Worm (Caenorhabditis elegans) whole organism, young adult: ENCODE measurements around the gene fkh-4.

Experiments
- B0019.2 ChIP-seq: fragments of 200-800 bp; sonication (Bioruptor generic); conservative IDR thresholded peaks from 2 replicates; pipeline ENCODE4 v1.3.6; 2022; ENCODE audit warnings: missing genetic modification reagents, missing genetic modification characterization, missing compliant biosample characterization
- B0035.1 ChIP-seq: sonication (generic microtip); optimal IDR thresholded peaks from 2 replicates; lab custom pipeline; 2016; ENCODE audit warnings: missing genetic modification characterization, mild to moderate bottlenecking, missing compliant biosample characterization, missing genotype, missing genetic modification reagents
- C06A6.2 ChIP-seq: fragments of 200-800 bp; sonication (Bioruptor generic); conservative IDR thresholded peaks from 2 replicates; pipeline ENCODE4 v1.3.6; 2022; ENCODE audit warnings: missing genetic modification characterization, missing compliant biosample characterization
- Y56A3A.18 ChIP-seq: fragments of 200-800 bp; sonication (Bioruptor generic); IDR thresholded peaks from 2 replicates; pipeline ENCODE4 v1.3.6; 2022; ENCODE audit warnings: missing genetic modification reagents, missing genetic modification characterization, missing compliant biosample characterization
- ZK185.1 ChIP-seq: sonication (generic microtip); optimal IDR thresholded peaks from 2 replicates; lab custom pipeline; 2016; ENCODE audit warnings: mild to moderate bottlenecking, missing genetic modification characterization, missing compliant biosample characterization; ENCODE audit not compliant: poor library complexity, severe bottlenecking
- attf-3 ChIP-seq: fragments of 200-800 bp; sonication (Bioruptor generic); conservative IDR thresholded peaks from 2 replicates; pipeline ENCODE4 v1.3.6; 2022; ENCODE audit warnings: missing genetic modification reagents, missing genetic modification characterization, missing compliant biosample characterization
- attf-6 ChIP-seq: fragments of 200-800 bp; sonication (Bioruptor generic); IDR thresholded peaks from 2 replicates; pipeline ENCODE4 v1.3.6; 2022; ENCODE audit warnings: missing genetic modification reagents, missing genetic modification characterization, missing compliant biosample characterization
- ceh-91 ChIP-seq: fragments of 200-800 bp; sonication (Bioruptor generic); IDR thresholded peaks from 2 replicates; pipeline ENCODE4 v1.3.6; 2022; ENCODE audit warnings: missing genetic modification reagents, missing genetic modification characterization, missing compliant biosample characterization
- efl-1 ChIP-seq: fragments of 150-350 bp; optimal IDR thresholded peaks from 2 replicates; lab custom pipeline; 2014; ENCODE audit warnings: missing biosample characterization, missing genetic modification reagents, missing genetic modification characterization
- egrh-3 ChIP-seq: fragments of 200-800 bp; sonication (Bioruptor generic); IDR thresholded peaks from 2 replicates; pipeline ENCODE4 v1.3.6; 2022; ENCODE audit warnings: missing genetic modification reagents, missing genetic modification characterization, missing compliant biosample characterization
- lag-1 ChIP-seq: fragments of 200-800 bp; sonication (Bioruptor generic); IDR thresholded peaks from 2 replicates; pipeline ENCODE4 v1.3.6; 2022; ENCODE audit warnings: missing genetic modification reagents, missing genetic modification characterization, missing compliant biosample characterization
- lin-54 ChIP-seq: fragments of 200-800 bp; sonication (Bioruptor generic); optimal IDR thresholded peaks from 2 replicates; lab custom pipeline; 2018; ENCODE audit warnings: mild to moderate bottlenecking, missing genetic modification characterization, missing compliant biosample characterization
- madf-10 ChIP-seq: sonication (generic microtip); optimal IDR thresholded peaks from 2 replicates; lab custom pipeline; 2016; ENCODE audit warnings: mild to moderate bottlenecking, missing genetic modification characterization, missing compliant biosample characterization
- madf-8 ChIP-seq: fragments of 200-800 bp; sonication (Bioruptor generic); conservative IDR thresholded peaks from 2 replicates; pipeline ENCODE4 v1.3.6; 2022; ENCODE audit warnings: missing genetic modification reagents, missing genetic modification characterization, missing compliant biosample characterization
- mxl-1 ChIP-seq: sonication (generic microtip); optimal IDR thresholded peaks from 2 replicates; lab custom pipeline; 2016; ENCODE audit warnings: missing genetic modification characterization, missing compliant biosample characterization
- pbrm-1 ChIP-seq: fragments of 200-800 bp; sonication (Bioruptor generic); IDR thresholded peaks from 2 replicates; pipeline ENCODE4 v1.3.6; 2022; ENCODE audit warnings: missing genetic modification reagents, missing genetic modification characterization, missing compliant biosample characterization
- rec-8 ChIP-seq, 2 experiments: sonication (generic microtip); optimal IDR thresholded peaks; 2 replicates each; lab custom pipeline; 2016; ENCODE audit warnings: mild to moderate bottlenecking in 2 of 2, missing genetic modification characterization in 2 of 2, missing genetic modification reagents in 2 of 2, missing genotype in 2 of 2, missing biosample characterization in 1 of 2, missing compliant biosample characterization in 1 of 2, moderate library complexity in 1 of 2
- repo-1 ChIP-seq: sonication (generic microtip); optimal IDR thresholded peaks from 2 replicates; lab custom pipeline; 2017; ENCODE audit warnings: mild to moderate bottlenecking, missing genetic modification characterization, missing compliant biosample characterization
- rpc-1 ChIP-seq, 2 experiments: fragments of 150-350 bp in 1 of 2; sonication (generic microtip) in 1 of 2; optimal IDR thresholded peaks; 2 replicates each; lab custom pipeline; 2014 to 2018; ENCODE audit warnings: missing biosample characterization in 1 of 2, missing genetic modification characterization in 1 of 2, missing genetic modification reagents in 1 of 2, missing genotype in 1 of 2
- sea-2 ChIP-seq: fragments of 200-800 bp; sonication (Bioruptor generic); IDR thresholded peaks from 2 replicates; pipeline ENCODE4 v1.3.6; 2022; ENCODE audit warnings: missing genetic modification characterization, missing compliant biosample characterization
- snpc-1.1 ChIP-seq: sonication (generic microtip); optimal IDR thresholded peaks from 2 replicates; lab custom pipeline; 2017; ENCODE audit warnings: missing genetic modification characterization, mild to moderate bottlenecking, missing compliant biosample characterization, antibody characterized with exemption, moderate library complexity, missing genotype, missing genetic modification reagents; ENCODE audit not compliant: insufficient read depth
- snpc-1.3 ChIP-seq: sonication (generic microtip); optimal IDR thresholded peaks from 2 replicates; lab custom pipeline; 2017; ENCODE audit warnings: missing genetic modification characterization, mild to moderate bottlenecking, missing compliant biosample characterization, antibody characterized with exemption, moderate library complexity, missing genotype, missing genetic modification reagents; ENCODE audit not compliant: insufficient read depth
- somi-1 ChIP-seq: fragments of 200-800 bp; sonication (Bioruptor generic); optimal IDR thresholded peaks from 2 replicates; lab custom pipeline; 2018; ENCODE audit warnings: mild to moderate bottlenecking, missing genetic modification characterization, missing compliant biosample characterization
- tbx-9 ChIP-seq: sonication (generic microtip); optimal IDR thresholded peaks from 2 replicates; lab custom pipeline; 2016; ENCODE audit warnings: borderline replicate concordance, missing genetic modification characterization, inconsistent platforms, missing compliant biosample characterization
- tlf-1 ChIP-seq: fragments of 200-800 bp; sonication (Bioruptor generic); optimal IDR thresholded peaks from 2 replicates; lab custom pipeline; 2018; ENCODE audit warnings: mild to moderate bottlenecking, missing genetic modification characterization, missing compliant biosample characterization
- zfh-2 ChIP-seq: fragments of 200-800 bp; sonication (Bioruptor generic); conservative IDR thresholded peaks from 2 replicates; pipeline ENCODE4 v1.3.6; 2022; ENCODE audit warnings: missing genetic modification reagents, missing genetic modification characterization, missing compliant biosample characterization
- zim-3 ChIP-seq: sonication (generic microtip); optimal IDR thresholded peaks from 2 replicates; lab custom pipeline; 2017; ENCODE audit warnings: mild to moderate bottlenecking, missing genetic modification characterization, moderate library complexity, missing compliant biosample characterization
- ztf-28 ChIP-seq: fragments of 200-800 bp; sonication (Bioruptor generic); IDR thresholded peaks from 2 replicates; pipeline ENCODE4 v1.3.6; 2022; ENCODE audit warnings: missing genetic modification reagents, missing genetic modification characterization, missing compliant biosample characterization

fkh-4 gene

DNA sequence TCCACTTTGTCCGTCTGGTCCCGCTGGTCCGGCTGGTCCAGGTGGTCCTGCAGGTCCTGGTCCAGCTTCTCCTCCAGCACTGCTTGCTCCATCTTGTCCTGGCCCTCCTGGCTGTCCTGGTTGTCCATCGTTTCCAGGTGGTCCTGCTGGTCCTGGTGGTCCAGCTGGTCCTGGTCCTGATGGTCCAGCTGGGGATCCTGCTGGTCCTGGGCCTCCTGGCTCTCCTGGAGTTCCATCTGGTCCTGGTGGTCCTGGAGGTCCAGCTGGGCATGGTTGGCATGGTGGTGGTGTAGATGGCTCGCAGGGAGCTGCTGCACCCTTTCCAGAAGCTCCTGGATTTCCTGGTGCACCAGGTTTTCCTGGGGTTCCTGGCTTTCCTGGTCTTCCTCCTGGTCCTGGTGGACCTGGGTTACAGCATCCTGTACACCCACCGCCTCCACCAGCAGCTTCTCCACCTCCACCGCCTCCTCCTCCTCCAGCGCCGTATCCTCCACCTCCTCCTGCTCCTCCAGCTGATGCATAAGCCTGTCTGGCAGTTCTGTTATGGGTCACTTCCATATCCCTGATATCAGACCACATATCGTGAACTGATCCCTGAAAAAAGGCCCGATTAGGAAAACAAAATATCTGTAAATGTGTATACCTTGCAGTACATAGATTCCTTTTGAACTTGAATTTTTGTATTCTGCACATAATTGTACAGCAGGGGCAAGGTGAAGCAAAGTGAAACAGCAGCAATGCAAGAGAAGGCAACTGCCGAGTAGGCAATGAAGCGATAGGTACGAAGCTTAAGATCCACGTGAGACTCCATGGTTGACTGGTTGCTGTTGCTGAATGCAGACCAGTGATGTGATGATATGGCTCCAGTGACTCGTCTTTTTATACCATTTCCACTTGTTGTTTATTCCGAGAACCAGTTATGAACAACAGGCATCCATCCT, 38.5 kb upstream of the fkh-4 start, which contains the start of gene col-183:
col-183 (minus strand) TSS at position 839 of the 941 bp plus-strand sequence.
- no peak for TF ChIP-seq ceh-91 (GFP tag; lab: Robert Waterston, UW)
- TF ChIP-seq egrh-3 (GFP tag; lab: Robert Waterston, UW), result peak; percentile 92
- TF ChIP-seq zfh-2, result peak; percentile 91

DNA sequence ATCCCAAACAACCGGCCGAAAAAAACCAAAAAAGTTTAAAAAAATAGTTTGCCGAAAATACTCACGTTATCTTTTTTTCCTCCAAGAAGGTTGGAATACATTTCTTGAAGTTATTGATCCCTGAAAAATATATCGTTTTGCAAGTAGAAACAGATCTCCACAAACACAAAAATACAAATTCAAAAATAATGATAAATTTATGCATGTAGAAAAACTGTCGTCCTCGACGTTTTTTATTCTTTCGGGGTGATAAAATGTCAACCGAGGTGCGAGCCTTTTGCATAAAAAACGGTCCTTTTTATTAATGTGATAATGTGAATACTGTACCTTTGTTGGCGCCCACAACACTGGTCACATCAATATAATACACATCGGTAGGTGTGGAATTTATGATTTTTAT, 35.1 kb upstream of the fkh-4 start, which contains the start of gene F02D10.2:
F02D10.2 (minus strand) TSS at position 101 of the 400 bp plus-strand sequence.
- TF ChIP-seq zim-3 (tag; lab: Kevin White, UChicago), result no peak
- TF ChIP-seq somi-1 (GFP tag; lab: Kevin White, UChicago), result no peak
- no peak for TF ChIP-seq repo-1 (tag; lab: Kevin White, UChicago)
- TF ChIP-seq B0019.2 (GFP tag; lab: Robert Waterston, UW), result no peak
- TF ChIP-seq madf-8 (GFP tag; lab: Robert Waterston, UW), result no peak
- TF ChIP-seq attf-6 (GFP tag; lab: Robert Waterston, UW), result no peak
- TF ChIP-seq madf-10 (tag; lab: Kevin White, UChicago), result no peak
- no peak for TF ChIP-seq B0035.1 (tag; lab: Kevin White, UChicago)
- no peak for TF ChIP-seq sea-2 (GFP tag; lab: Robert Waterston, UW)
- TF ChIP-seq tlf-1, result no peak
- TF ChIP-seq ztf-28 (GFP tag; lab: Robert Waterston, UW), result no peak
- no peak for TF ChIP-seq ZK185.1
- no peak for TF ChIP-seq attf-3 (GFP tag; lab: Robert Waterston, UW)
- no peak for TF ChIP-seq snpc-1.3 (tag; lab: Kevin White, UChicago)

DNA sequence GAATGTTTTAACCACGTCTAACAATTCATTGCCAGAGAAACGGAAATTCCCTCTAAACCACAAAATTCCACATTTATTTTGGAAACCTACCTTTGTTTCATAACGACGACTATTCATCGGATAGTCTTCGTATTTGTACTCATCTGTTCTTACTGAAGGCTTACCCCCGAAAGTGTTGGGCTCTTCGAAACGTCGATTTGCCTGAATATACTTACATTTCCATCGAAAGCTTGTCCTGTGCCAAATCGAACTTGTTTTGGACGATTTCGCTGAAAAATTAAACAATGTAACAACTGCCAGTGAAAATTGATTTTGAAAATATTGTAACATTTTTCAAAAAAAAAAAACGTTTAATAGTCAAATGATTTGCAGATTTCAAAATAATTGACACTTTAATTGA, 33.9 kb upstream of the fkh-4 start, which contains the start of gene F02D10.3:
F02D10.3 (minus strand) TSS at position 101 of the 400 bp plus-strand sequence.
- TF ChIP-seq lag-1, result no peak
- no peak for TF ChIP-seq C06A6.2 (GFP tag; lab: Robert Waterston, UW)
- TF ChIP-seq tbx-9 (tag; lab: Kevin White, UChicago), result no peak
- no peak for TF ChIP-seq rpc-1 (optimal IDR thresholded peaks at IDR 0.05; lab: Kevin White, UChicago)
- TF ChIP-seq rpc-1 (tag; optimal IDR thresholded peaks at IDR 0.05; lab: Kevin White, UChicago), result no peak

DNA sequence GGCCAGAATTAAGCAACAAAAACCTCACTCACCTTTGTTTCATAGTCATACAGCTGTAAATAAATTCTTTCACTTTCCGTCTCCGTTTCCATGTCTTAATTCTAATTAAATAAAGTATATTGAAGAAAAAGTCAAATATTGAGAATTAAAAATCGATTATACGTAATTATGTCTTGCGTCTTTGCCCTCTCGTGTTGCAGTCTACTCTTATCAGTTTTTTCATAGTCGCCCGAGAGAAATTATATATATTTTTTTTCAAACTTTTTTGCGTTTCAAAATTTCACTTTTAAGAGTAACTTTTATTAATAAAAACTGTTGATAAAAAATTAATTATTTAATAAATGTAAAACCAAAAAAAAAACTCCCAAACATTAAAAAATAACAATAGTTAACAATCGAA, 27.8 kb upstream of the fkh-4 start, which contains the start of gene flr-1:
flr-1 (minus strand) TSS at position 101 of the 400 bp plus-strand sequence.
- no peak for TF ChIP-seq Y56A3A.18 (GFP tag; lab: Robert Waterston, UW)
- no peak for TF ChIP-seq mxl-1
- TF ChIP-seq snpc-1.1 (tag; lab: Kevin White, UChicago), result no peak
- TF ChIP-seq attf-6 (GFP tag; lab: Robert Waterston, UW), result no peak
- TF ChIP-seq rec-8 (tag; optimal IDR thresholded peaks at IDR 0.05; lab: Kevin White, UChicago), result no peak
- TF ChIP-seq pbrm-1 (GFP tag; lab: Robert Waterston, UW), result no peak

DNA sequence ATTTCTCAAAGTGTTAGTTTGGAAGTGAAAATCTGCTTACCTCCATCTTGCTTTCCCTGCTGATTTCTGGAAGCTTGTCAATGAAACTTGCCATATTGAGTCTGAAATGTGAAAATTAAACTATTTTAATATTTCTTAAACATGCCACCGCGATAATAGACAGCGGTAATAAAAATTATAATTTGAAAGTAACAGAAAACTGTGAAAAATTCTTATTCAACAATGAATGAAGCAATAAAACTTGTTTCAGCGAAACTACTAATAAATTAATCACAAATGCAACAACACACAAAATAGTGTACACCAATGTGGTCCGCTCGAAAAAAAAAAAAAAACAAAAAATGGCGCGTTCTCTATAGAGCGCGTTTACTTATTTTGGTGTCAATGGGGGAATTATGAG, 22.9 kb upstream of the fkh-4 start, which contains the start of gene F02D10.6:
F02D10.6 (minus strand) TSS at position 101 of the 400 bp plus-strand sequence.
- TF ChIP-seq lin-54 (no peak), efl-1 (GFP tag; lab: Kevin White, UChicago) (peak; percentile 14)
